Worm (Caenorhabditis elegans) whole organism, L4/young adult: Measurements from ENCODE around the gene srh-37.

ENCODE experiments used
- W03F9.2 ChIP-seq: fragments of 150-350 bp; optimal IDR thresholded peaks from 2 replicates; lab custom pipeline; 2014; ENCODE audit warnings: missing biosample characterization, missing genetic modification characterization
- dao-5 ChIP-seq: sonication (generic microtip); optimal IDR thresholded peaks from 2 replicates; lab custom pipeline; 2016; ENCODE audit warnings: missing genotype, missing genetic modification characterization, moderate library complexity, missing compliant biosample characterization
- him-1 ChIP-seq: sonication (generic microtip); optimal IDR thresholded peaks from 2 replicates; lab custom pipeline; 2016; ENCODE audit warnings: missing genotype, missing genetic modification reagents, missing genetic modification characterization, missing compliant biosample characterization

DNA sequence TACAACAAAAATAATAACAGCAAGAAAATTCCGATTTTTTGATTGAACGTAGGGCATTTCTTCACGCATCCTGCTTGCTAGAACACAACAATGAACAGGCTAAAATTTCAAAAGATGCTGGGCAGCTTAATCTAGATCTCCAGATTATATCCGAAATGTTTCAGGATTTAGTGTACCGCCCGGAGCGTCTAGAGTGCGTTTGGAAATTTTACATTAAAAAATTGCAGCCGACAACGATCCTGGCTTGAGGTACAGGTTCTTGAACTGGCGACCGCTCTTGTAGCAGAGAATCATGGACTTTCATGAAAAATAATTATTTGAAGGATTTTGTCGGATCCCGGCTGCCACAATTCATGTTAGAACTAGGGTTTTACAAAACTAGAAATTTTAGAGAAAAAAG lies 35.7 kb upstream of the srh-37 start, which contains the start of gene C14C6.6:
- no peak for TF ChIP-seq him-1 (tag; lab: Kevin White, UChicago)
- no peak for TF ChIP-seq W03F9.2 (tag; lab: Kevin White, UChicago)
- no peak for TF ChIP-seq dao-5 (tag; lab: Kevin White, UChicago)
